Worm (Caenorhabditis elegans) whole organism, L4 larva: Measurements from ENCODE around the gene fbxb-62.

Experiments used
- T20F7.1 ChIP-seq: fragments of 200-800 bp; sonication (Bioruptor generic); optimal IDR thresholded peaks from 2 replicates; lab custom pipeline; 2018; ENCODE audit warnings: mild to moderate bottlenecking, missing genetic modification characterization, missing compliant biosample characterization
- ceh-28 ChIP-seq: fragments of 150-350 bp; optimal IDR thresholded peaks from 2 replicates; lab custom pipeline; 2014; ENCODE audit warnings: missing biosample characterization, missing genetic modification reagents, missing genetic modification characterization
- ceh-82 ChIP-seq: sonication (generic microtip); optimal IDR thresholded peaks from 2 replicates; lab custom pipeline; 2017; ENCODE audit warnings: missing biosample characterization, missing genetic modification characterization
- fos-1 ChIP-seq: fragments of 150-350 bp; optimal IDR thresholded peaks from 2 replicates; lab custom pipeline; 2014; ENCODE audit warnings: missing biosample characterization, missing genetic modification characterization
- lin-38 ChIP-seq: fragments of 200-800 bp; sonication (Bioruptor generic); IDR thresholded peaks from 2 replicates; pipeline ENCODE4 v1.3.6; 2022; ENCODE audit warnings: missing genetic modification reagents, missing genetic modification characterization, missing compliant biosample characterization
- mep-1 ChIP-seq: fragments of 150-350 bp; sonication (generic microtip); optimal IDR thresholded peaks from 3 replicates; lab custom pipeline; 2014; ENCODE audit warnings: missing biosample characterization, missing genetic modification characterization

ce11 chrV:19319460-19319995 lies 17.7 kb upstream of the fbxb-62 start, which contains the start of gene C43D7.7:
- TF ChIP-seq ceh-82 (tag; lab: Kevin White, UChicago), result no peak
- no peak for TF ChIP-seq mep-1 (tag; lab: Kevin White, UChicago)
- TF ChIP-seq lin-38, result no peak
- TF ChIP-seq fos-1 (tag; lab: Kevin White, UChicago), result no peak
- TF ChIP-seq ceh-28 (tag; lab: Kevin White, UChicago), result no peak
- TF ChIP-seq T20F7.1 (GFP tag; lab: Kevin White, UChicago), result no peak
